Worm (Caenorhabditis elegans): ENCODE results near the gene unc-112.

The unc-112 gene

ce11 chrV:14734187-14734765, 37.8 kb upstream of the unc-112 start, which contains the start of gene unc-61 (continued):
- TF ChIP-seq lin-38 (GFP tag; IDR thresholded peaks at IDR 0.05) (peak; percentile 85; the same call in 1 of the 2 replicates), unc-39 (tag; optimal IDR thresholded peaks at IDR 0.05) (no peak), ztf-7 (tag; optimal IDR thresholded peaks at IDR 0.05) (no peak), fos-1 (tag; optimal IDR thresholded peaks at IDR 0.05) (no peak), R02D3.7 (tag; optimal IDR thresholded peaks at IDR 0.05) (peak; percentile 52), ces-1 (GFP tag; optimal IDR thresholded peaks at IDR 0.05) (peak; percentile 27), mes-2 (tag; optimal IDR thresholded peaks at IDR 0.05; ENCODE audit: poor library complexity, severe bottlenecking) (peak; percentile 35), lin-13 (GFP tag; optimal IDR thresholded peaks at IDR 0.05) (no peak), T26A8.4 (GFP tag; IDR thresholded peaks at IDR 0.05) (no peak), nhr-77 (tag; optimal IDR thresholded peaks at IDR 0.05) (no peak), daf-12 (tag; optimal IDR thresholded peaks at IDR 0.05) (no peak), snpc-1.2 (GFP tag; IDR thresholded peaks at IDR 0.05) (no peak), lin-1 (GFP tag; IDR thresholded peaks at IDR 0.05) (no peak)

DNA sequence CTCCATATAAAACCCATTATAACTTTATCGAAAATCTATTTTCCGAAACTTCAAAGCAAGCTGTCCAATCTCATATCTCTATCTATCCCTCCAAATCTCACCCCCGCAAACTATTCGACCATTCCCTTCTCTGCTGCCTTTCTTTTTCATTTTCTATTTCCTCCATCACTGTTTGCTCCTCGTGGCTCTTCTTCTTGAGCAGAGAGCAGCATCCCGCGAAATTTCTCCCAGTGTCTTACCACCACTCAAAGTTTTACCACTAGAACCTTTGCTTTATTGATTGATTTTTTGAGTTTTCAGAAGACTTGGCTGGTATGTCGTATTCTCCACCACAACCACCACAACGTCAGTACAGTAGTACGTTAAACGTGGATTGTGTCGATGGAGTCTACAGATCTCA, 32.9 kb upstream of the unc-112 start, which contains the start of gene oig-3:
Gene oig-3 (plus strand): TSS at position 301 of the 400 bp plus-strand sequence.
- TF ChIP-seq daf-8 (GFP tag; IDR thresholded peaks at IDR 0.05) (no peak), dve-1 (tag; optimal IDR thresholded peaks at IDR 0.05; ENCODE audit: insufficient read depth) (no peak), skn-1 (tag; optimal IDR thresholded peaks at IDR 0.05) (no peak), ztf-11 (tag; optimal IDR thresholded peaks at IDR 0.05) (no peak), unc-62 (GFP tag; optimal IDR thresholded peaks at IDR 0.05 in 1 of 2) (no peak), unc-62 (tag; optimal IDR thresholded peaks at IDR 0.05) (no peak), gei-8 (GFP tag; optimal IDR thresholded peaks at IDR 0.05) (no peak)

- TF ChIP-seq ztf-11 (tag; optimal IDR thresholded peaks at IDR 0.05) (no peak), nhr-237 (tag; optimal IDR thresholded peaks at IDR 0.05) (no peak), nhr-6 (tag; optimal IDR thresholded peaks at IDR 0.05) (no peak), madf-5 (GFP tag; IDR thresholded peaks at IDR 0.05) (no peak), Y5F2A.4 (GFP tag; optimal IDR thresholded peaks at IDR 0.05) (no peak), ZK546.5 (tag; optimal IDR thresholded peaks at IDR 0.05) (no peak), dmd-6 (GFP tag; IDR thresholded peaks at IDR 0.05) (no peak)
Observed at ce11 chrV:14728754-14729153, 32.3 kb upstream of the unc-112 start, which contains the start of gene Y50E8A.2. Gene Y50E8A.2, minus strand, starts transcription at chrV:14728854.

DNA sequence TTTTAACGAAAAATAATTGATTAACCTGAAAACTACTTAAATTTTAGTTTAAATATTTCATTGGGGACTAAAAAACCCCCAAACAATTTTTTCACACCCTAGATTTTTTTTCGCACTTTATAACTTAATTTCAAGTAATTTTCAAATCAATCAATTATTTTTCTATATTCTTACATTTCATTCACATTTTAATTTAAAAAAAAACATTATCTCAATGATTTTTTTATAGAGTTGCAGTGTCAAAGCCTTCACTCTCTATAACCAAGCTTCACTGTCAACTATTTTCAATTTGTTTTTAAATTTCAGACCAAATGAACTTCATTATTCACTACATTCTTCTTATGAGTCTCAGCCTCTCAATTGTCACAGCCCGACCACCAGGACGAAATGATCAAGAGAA, 30.1 kb upstream of the unc-112 start, which contains the start of gene Y50E8A.1:
Gene Y50E8A.1 (plus strand): TSS at position 301 of the 400 bp plus-strand sequence.
- TF ChIP-seq aha-1 (tag) (peak; percentile 72), nhr-42 (GFP tag; IDR thresholded peaks at IDR 0.05) (no peak)

DNA sequence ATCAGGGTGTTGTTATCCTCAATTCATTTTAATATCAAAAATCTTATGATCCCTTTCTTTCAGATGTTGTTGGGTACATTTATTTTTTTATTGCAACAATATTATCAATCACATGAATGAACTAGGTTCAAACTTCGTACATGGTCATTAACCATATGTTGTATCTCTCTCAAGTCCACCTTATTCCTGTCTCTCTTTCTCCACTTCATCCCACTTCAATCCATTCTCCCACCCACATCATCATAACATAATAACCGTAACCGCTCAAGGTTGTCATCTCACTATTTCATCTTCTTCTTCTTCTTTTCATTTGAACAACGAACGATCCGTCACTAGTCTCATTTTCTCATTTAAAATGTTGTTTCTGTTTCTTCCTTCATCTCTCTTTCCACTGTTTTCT, 29.0 kb upstream of the unc-112 start:
- TF ChIP-seq nhr-48 (tag; optimal IDR thresholded peaks at IDR 0.05) (peak; percentile 91), mxl-3 (GFP tag; optimal IDR thresholded peaks at IDR 0.05) (peak; percentile 3), nhr-28 (tag; optimal IDR thresholded peaks at IDR 0.05) (peak; percentile 59), duxl-1 (tag; optimal IDR thresholded peaks at IDR 0.05; ENCODE audit: poor library complexity) (no peak), pha-4 (GFP tag; IDR thresholded peaks at IDR 0.05) (no peak), pha-4 (tag; optimal IDR thresholded peaks at IDR 0.05) (no peak), daf-16 (GFP tag; optimal IDR thresholded peaks at IDR 0.05) (no peak), daf-16 (tag; optimal IDR thresholded peaks at IDR 0.05) (no peak), nhr-76 (tag; optimal IDR thresholded peaks at IDR 0.05) (no peak), dpl-1 (GFP tag; optimal IDR thresholded peaks at IDR 0.05) (no peak), vab-7 (GFP tag; IDR thresholded peaks at IDR 0.05) (no peak), dmd-6 (GFP tag; IDR thresholded peaks at IDR 0.05) (peak; percentile 51), rbr-2 (tag; optimal IDR thresholded peaks at IDR 0.05) (no peak), lin-39 (tag; optimal IDR thresholded peaks at IDR 0.05) (no peak), gei-8 (GFP tag; optimal IDR thresholded peaks at IDR 0.05) (no peak), snpc-1.2 (GFP tag; IDR thresholded peaks at IDR 0.05) (no peak), zfp-2 (tag; optimal IDR thresholded peaks at IDR 0.05) (no peak)

Data from whole organism, L4 larva.